Worm (Caenorhabditis elegans) whole organism, L4 larva: ENCODE measurements around the gene faah-2.
A peak's percentile ranks its signal among the peaks of the same experiment; 100 is the strongest.

Experiments
- F37D6.2 ChIP-seq: sonication (generic microtip); optimal IDR thresholded peaks from 2 replicates; lab custom pipeline; 2016; ENCODE audit warnings: mild to moderate bottlenecking, missing genetic modification characterization, missing compliant biosample characterization
- ZK337.2 ChIP-seq: fragments of 200-800 bp; sonication (Bioruptor generic); IDR thresholded peaks from 2 replicates; pipeline ENCODE4 v1.3.6; 2022; ENCODE audit warnings: missing genetic modification reagents, missing genetic modification characterization, missing compliant biosample characterization
- aha-1 ChIP-seq: fragments of 150-350 bp; peaks from one replicate; lab custom pipeline; 2014; ENCODE audit warnings: missing biosample characterization, missing genetic modification characterization
- aly-2 ChIP-seq: sonication (generic microtip); optimal IDR thresholded peaks from 2 replicates; lab custom pipeline; 2018; ENCODE audit warnings: missing biosample characterization, missing genetic modification characterization
- attf-4 ChIP-seq: sonication (generic microtip); optimal IDR thresholded peaks from 3 replicates; lab custom pipeline; 2017; ENCODE audit warnings: missing biosample characterization, missing genetic modification characterization
- dpl-1 ChIP-seq: fragments of 150-350 bp; optimal IDR thresholded peaks from 2 replicates; lab custom pipeline; 2014; ENCODE audit warnings: missing biosample characterization, missing genetic modification reagents, missing genetic modification characterization
- fos-1 ChIP-seq: fragments of 150-350 bp; optimal IDR thresholded peaks from 2 replicates; lab custom pipeline; 2014; ENCODE audit warnings: missing biosample characterization, missing genetic modification characterization
- hmg-1.1 ChIP-seq: fragments of 200-800 bp; sonication (Bioruptor generic); IDR thresholded peaks from 2 replicates; pipeline ENCODE4 v1.3.6; 2022; ENCODE audit warnings: missing genetic modification reagents, missing genetic modification characterization, missing compliant biosample characterization
- nhr-10 ChIP-seq: fragments of 150-350 bp; optimal IDR thresholded peaks from 2 replicates; lab custom pipeline; 2014; ENCODE audit warnings: missing biosample characterization, missing genetic modification characterization
- nhr-237 ChIP-seq: sonication (generic microtip); optimal IDR thresholded peaks from 2 replicates; lab custom pipeline; 2017; ENCODE audit warnings: missing biosample characterization, missing genetic modification characterization
- nhr-25 ChIP-seq: sonication (generic microtip); optimal IDR thresholded peaks from 2 replicates; lab custom pipeline; 2017; ENCODE audit warnings: missing genetic modification characterization, mild to moderate bottlenecking, missing compliant biosample characterization, antibody characterized with exemption, moderate library complexity, borderline replicate concordance; ENCODE audit not compliant: insufficient read depth
- skn-1 ChIP-seq: fragments of 150-350 bp; optimal IDR thresholded peaks from 2 replicates; lab custom pipeline; 2014; ENCODE audit warnings: missing biosample characterization, missing genetic modification characterization
- snpc-4 ChIP-seq: fragments of 150-350 bp; optimal IDR thresholded peaks from 2 replicates; lab custom pipeline; 2014; ENCODE audit warnings: missing biosample characterization, missing genetic modification characterization
- ztf-7 ChIP-seq: fragments of 150-350 bp; optimal IDR thresholded peaks from 2 replicates; lab custom pipeline; 2014; ENCODE audit warnings: missing biosample characterization, missing genetic modification characterization

- TF ChIP-seq skn-1 (tag; lab: Kevin White, UChicago) (no peak), F37D6.2 (tag; lab: Kevin White, UChicago) (no peak), nhr-10 (tag; lab: Kevin White, UChicago) (no peak), dpl-1 (GFP tag; lab: Kevin White, UChicago) (no peak), nhr-237 (tag; lab: Kevin White, UChicago) (no peak), snpc-4 (tag; lab: Kevin White, UChicago) (no peak), hmg-1.1 (GFP tag; lab: Robert Waterston, UW) (no peak), ztf-7 (tag; lab: Kevin White, UChicago) (no peak), attf-4 (tag; lab: Kevin White, UChicago) (no peak), aha-1 (tag; lab: Kevin White, UChicago) (peak; percentile 2), nhr-25 (no peak), ZK337.2 (GFP tag; lab: Robert Waterston, UW) (no peak), fos-1 (tag; lab: Kevin White, UChicago) (no peak), aly-2 (no peak)
Measured at ce11 chrIV:8175686-8176532, 23.7 kb downstream of the faah-2 start, which contains the start of gene pct-1.
